Worm (Caenorhabditis elegans) whole organism, L3 larva: ENCODE measurements around the gene C25D7.16.

Source experiments
- ZK546.5 ChIP-seq: sonication (generic microtip); optimal IDR thresholded peaks from 2 replicates; lab custom pipeline; 2017; ENCODE audit warnings: missing biosample characterization, missing genetic modification characterization
- ceh-16 ChIP-seq: sonication (generic microtip); optimal IDR thresholded peaks from 2 replicates; lab custom pipeline; 2017; ENCODE audit warnings: missing biosample characterization, missing genetic modification characterization
- daf-12 ChIP-seq: fragments of 150-350 bp; optimal IDR thresholded peaks from 2 replicates; lab custom pipeline; 2014; ENCODE audit warnings: missing biosample characterization, missing genetic modification reagents, missing genetic modification characterization
- egl-27 ChIP-seq: sonication (generic microtip); optimal IDR thresholded peaks from 4 replicates; lab custom pipeline; 2017; ENCODE audit warnings: missing biosample characterization, missing genetic modification reagents, missing genetic modification characterization
- elt-1 ChIP-seq: fragments of 150-350 bp; optimal IDR thresholded peaks from 2 replicates; lab custom pipeline; 2014; ENCODE audit warnings: missing biosample characterization, missing genetic modification characterization
- mdl-1 ChIP-seq: fragments of 150-350 bp; optimal IDR thresholded peaks from 2 replicates; lab custom pipeline; 2014; ENCODE audit warnings: missing biosample characterization, missing genetic modification characterization
- nhr-11 ChIP-seq: fragments of 150-350 bp; optimal IDR thresholded peaks from 2 replicates; lab custom pipeline; 2014; ENCODE audit warnings: missing biosample characterization, missing genetic modification characterization
- pqm-1 ChIP-seq: fragments of 150-350 bp; optimal IDR thresholded peaks from 2 replicates; lab custom pipeline; 2017; ENCODE audit warnings: missing biosample characterization, missing genetic modification characterization, inconsistent platforms
- snpc-4 ChIP-seq: fragments of 150-350 bp; optimal IDR thresholded peaks from 2 replicates; lab custom pipeline; 2014; ENCODE audit warnings: missing biosample characterization, missing genetic modification characterization
- tbx-2 ChIP-seq: sonication (generic microtip); optimal IDR thresholded peaks from 2 replicates; lab custom pipeline; 2016; ENCODE audit warnings: mild to moderate bottlenecking, missing genetic modification characterization, missing compliant biosample characterization
- unc-62 ChIP-seq: fragments of 150-350 bp; sonication (generic microtip); optimal IDR thresholded peaks from 4 replicates; lab custom pipeline; 2014; ENCODE audit warnings: missing biosample characterization, missing genetic modification reagents, missing genetic modification characterization
- ztf-4 ChIP-seq: fragments of 150-350 bp; optimal IDR thresholded peaks from 2 replicates; lab custom pipeline; 2014; ENCODE audit warnings: missing biosample characterization, missing genetic modification characterization

ce11 chrV:15063987-15064386 lies 8.0 kb downstream of the C25D7.16 start, which contains the start of gene rap-2:
- TF ChIP-seq snpc-4 (tag; lab: Kevin White, UChicago) (no peak), unc-62 (GFP tag; lab: Kevin White, UChicago) (no peak), nhr-11 (tag; lab: Kevin White, UChicago) (no peak), egl-27 (tag; lab: Kevin White, UChicago) (no peak), daf-12 (tag; lab: Kevin White, UChicago) (no peak), pqm-1 (tag; lab: Kevin White, UChicago) (no peak), mdl-1 (tag; lab: Kevin White, UChicago) (no peak), tbx-2 (tag; lab: Kevin White, UChicago) (no peak), ZK546.5 (tag; lab: Kevin White, UChicago) (no peak), ceh-16 (tag; lab: Kevin White, UChicago) (no peak), elt-1 (no peak), ztf-4 (tag; lab: Kevin White, UChicago) (no peak)
